Worm (Caenorhabditis elegans) whole organism, late embryonic: ENCODE measurements around the gene bcmo-2.

Source experiments
- C08G9.2 ChIP-seq: sonication (generic microtip); optimal IDR thresholded peaks from 2 replicates; lab custom pipeline; 2016; ENCODE audit warnings: mild to moderate bottlenecking, missing genetic modification characterization, moderate library complexity, missing compliant biosample characterization
- ceh-19 ChIP-seq: fragments of 200-800 bp; sonication (Bioruptor generic); optimal IDR thresholded peaks from 2 replicates; lab custom pipeline; 2018; ENCODE audit warnings: mild to moderate bottlenecking, missing genetic modification characterization, missing compliant biosample characterization
- dmd-4 ChIP-seq: sonication (generic microtip); optimal IDR thresholded peaks from 2 replicates; lab custom pipeline; 2016; ENCODE audit warnings: borderline replicate concordance, missing genetic modification characterization, missing compliant biosample characterization
- ets-4 ChIP-seq: sonication (generic microtip); optimal IDR thresholded peaks from 2 replicates; lab custom pipeline; 2016; ENCODE audit warnings: missing genetic modification characterization, missing compliant biosample characterization
- lin-11 ChIP-seq: fragments of 200-800 bp; sonication (Bioruptor generic); optimal IDR thresholded peaks from 2 replicates; lab custom pipeline; 2018; ENCODE audit warnings: mild to moderate bottlenecking, missing genetic modification characterization, missing compliant biosample characterization
- nfya-1 ChIP-seq: sonication (generic microtip); optimal IDR thresholded peaks from 2 replicates; lab custom pipeline; 2017; ENCODE audit warnings: missing genetic modification characterization, mild to moderate bottlenecking, missing compliant biosample characterization, antibody characterized with exemption, moderate library complexity
- nhr-11 ChIP-seq: fragments of 150-350 bp; optimal IDR thresholded peaks from 2 replicates; lab custom pipeline; 2014; ENCODE audit warnings: missing biosample characterization, missing genetic modification characterization
- pat-9 ChIP-seq: fragments of 200-800 bp; sonication (Bioruptor generic); optimal IDR thresholded peaks from 2 replicates; lab custom pipeline; 2018; ENCODE audit warnings: mild to moderate bottlenecking, missing genetic modification characterization, moderate library complexity, missing compliant biosample characterization
- pha-4 ChIP-seq: fragments of 150-350 bp; optimal IDR thresholded peaks from 2 replicates; lab custom pipeline; 2018; ENCODE audit warnings: missing biosample characterization, missing genetic modification reagents, missing genetic modification characterization
- unc-55 ChIP-seq: sonication (generic microtip); optimal IDR thresholded peaks from 2 replicates; lab custom pipeline; 2017; ENCODE audit warnings: missing biosample characterization, missing genetic modification reagents, missing genetic modification characterization
- unc-86 ChIP-seq: sonication (generic microtip); optimal IDR thresholded peaks from 2 replicates; lab custom pipeline; 2016; ENCODE audit warnings: missing genetic modification characterization, missing compliant biosample characterization

DNA sequence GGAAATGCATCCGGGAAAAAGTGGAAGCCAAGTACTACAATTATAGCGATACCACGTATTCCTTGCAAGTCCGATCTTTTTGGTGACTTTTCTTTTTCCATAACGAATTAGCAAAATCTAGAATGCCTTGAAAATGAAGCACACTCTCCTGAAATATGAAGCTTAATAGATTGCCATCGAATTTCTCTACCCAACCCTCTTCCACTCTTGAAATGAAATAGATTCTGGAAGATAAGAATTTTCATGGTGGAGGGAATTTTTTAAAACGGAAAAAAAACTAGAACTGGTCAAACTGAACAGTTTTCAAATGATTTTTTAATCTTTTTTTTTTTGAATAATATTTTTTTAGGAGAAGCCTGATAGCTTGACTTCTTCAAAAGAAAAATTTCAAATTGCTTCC, 49.8 kb downstream of the bcmo-2 start, which contains the start of gene oac-11:
- TF ChIP-seq unc-55 = no peak
- no peak for TF ChIP-seq pha-4
- TF ChIP-seq pat-9 (tag; lab: Kevin White, UChicago) = no peak
- TF ChIP-seq unc-86 (tag; lab: Kevin White, UChicago) = no peak
- no peak for TF ChIP-seq lin-11 (tag; lab: Kevin White, UChicago)
- no peak for TF ChIP-seq dmd-4
- TF ChIP-seq C08G9.2 (tag; lab: Kevin White, UChicago) = no peak
- TF ChIP-seq ets-4 (tag; lab: Kevin White, UChicago) = no peak
- TF ChIP-seq nfya-1 = no peak
- TF ChIP-seq ceh-19 (GFP tag; lab: Kevin White, UChicago) = no peak
- TF ChIP-seq nhr-11 (tag; lab: Kevin White, UChicago) = no peak
